Fruit fly (Drosophila melanogaster) whole organism, embryonic: Measurements from ENCODE around the gene rost.
A peak's percentile ranks its signal among the peaks of the same experiment; 100 is the strongest.

Source experiments
- BEAF-32 ChIP-seq: fragments of 200-800 bp; sonication (Bioruptor generic); optimal IDR thresholded peaks from 3 replicates; lab custom pipeline; 2017; ENCODE audit warnings: missing biosample characterization, missing genetic modification characterization, mild to moderate bottlenecking, moderate library complexity, missing genetic modification reagents
- CG10267 ChIP-seq: fragments of 200-800 bp; sonication (Bioruptor generic); optimal IDR thresholded peaks from 2 replicates; lab custom pipeline; 2018; ENCODE audit warnings: missing biosample characterization, mild to moderate bottlenecking, missing genetic modification characterization, moderate library complexity
- CG10274 ChIP-seq: fragments of 200-800 bp; sonication (Bioruptor generic); optimal IDR thresholded peaks from 3 replicates; lab custom pipeline; 2017; ENCODE audit warnings: missing biosample characterization, mild to moderate bottlenecking, missing genetic modification characterization
- CG11247 ChIP-seq: fragments of 200-800 bp; sonication (Bioruptor generic); IDR thresholded peaks from 2 replicates; pipeline ENCODE4 v1.3.6; 2022; ENCODE audit warnings: missing biosample characterization, missing genetic modification characterization
- CG11398 ChIP-seq: fragments of 200-800 bp; sonication (Bioruptor generic); optimal IDR thresholded peaks from 2 replicates; lab custom pipeline; 2016; ENCODE audit warnings: missing biosample characterization, missing genetic modification characterization
- CG11695 ChIP-seq: fragments of 200-800 bp; sonication (Bioruptor generic); IDR thresholded peaks from 3 replicates; pipeline ENCODE4 v1.3.6; 2022; ENCODE audit warnings: missing biosample characterization, missing genetic modification characterization
- CG11696 ChIP-seq: fragments of 200-800 bp; sonication (Bioruptor generic); IDR thresholded peaks from 2 replicates; pipeline ENCODE4 v1.3.6; 2022; ENCODE audit warnings: missing biosample characterization, missing genetic modification characterization
- CG13296 ChIP-seq: fragments of 200-800 bp; sonication (Bioruptor generic); optimal IDR thresholded peaks from 3 replicates; lab custom pipeline; 2018; ENCODE audit warnings: missing biosample characterization, mild to moderate bottlenecking, missing genetic modification characterization
- CG15601 ChIP-seq: fragments of 200-800 bp; sonication (Bioruptor generic); optimal IDR thresholded peaks from 3 replicates; lab custom pipeline; 2019; ENCODE audit warnings: missing biosample characterization, mild to moderate bottlenecking, missing genetic modification characterization, moderate library complexity
- CG1602 ChIP-seq: fragments of 200-800 bp; sonication (Bioruptor generic); optimal IDR thresholded peaks from 3 replicates; lab custom pipeline; 2016; ENCODE audit warnings: missing biosample characterization, missing genetic modification characterization
- CG2120 ChIP-seq: fragments of 200-800 bp; sonication (Bioruptor generic); optimal IDR thresholded peaks from 3 replicates; lab custom pipeline; 2016; ENCODE audit warnings: missing biosample characterization, missing genetic modification characterization
- CG2129 ChIP-seq: fragments of 200-800 bp; sonication (Bioruptor generic); IDR thresholded peaks from 2 replicates; pipeline ENCODE4 v1.3.6; 2022; ENCODE audit warnings: missing biosample characterization, missing genetic modification characterization; ENCODE audit not compliant: partially characterized antibody
- CG2202 ChIP-seq: fragments of 200-800 bp; sonication (Bioruptor generic); optimal IDR thresholded peaks from 2 replicates; lab custom pipeline; 2018; ENCODE audit warnings: missing biosample characterization, mild to moderate bottlenecking, missing genetic modification characterization
- CG2678 ChIP-seq: fragments of 200-800 bp; sonication (Bioruptor generic); optimal IDR thresholded peaks from 3 replicates; lab custom pipeline; 2019; ENCODE audit warnings: missing biosample characterization, mild to moderate bottlenecking, missing genetic modification characterization, moderate library complexity
- CG30403 ChIP-seq: fragments of 200-800 bp; sonication (Bioruptor generic); optimal IDR thresholded peaks from 3 replicates; lab custom pipeline; 2016; ENCODE audit warnings: missing biosample characterization, missing genetic modification characterization
- CG32532 ChIP-seq: fragments of 200-800 bp; sonication (Bioruptor generic); IDR thresholded peaks from 2 replicates; pipeline ENCODE4 v1.3.6; 2022; ENCODE audit warnings: missing biosample characterization, missing genetic modification characterization
- CG3281 ChIP-seq: fragments of 200-800 bp; sonication (Bioruptor generic); optimal IDR thresholded peaks from 3 replicates; lab custom pipeline; 2017; ENCODE audit warnings: missing biosample characterization, mild to moderate bottlenecking, missing genetic modification characterization
- CG7357 ChIP-seq: fragments of 200-800 bp; sonication (Bioruptor generic); IDR thresholded peaks from 3 replicates; pipeline ENCODE4 v1.3.6; 2022; ENCODE audit warnings: missing biosample characterization, missing genetic modification characterization
- CG7745 ChIP-seq: fragments of 200-800 bp; sonication (Bioruptor generic); optimal IDR thresholded peaks from 2 replicates; lab custom pipeline; 2018; ENCODE audit warnings: missing biosample characterization, mild to moderate bottlenecking, missing genetic modification characterization, moderate library complexity
- CG8290 ChIP-seq, 3 experiments: fragments of 200-800 bp; sonication (Bioruptor generic); optimal IDR thresholded peaks; 2 replicates each; lab custom pipeline; 2016 to 2019; ENCODE audit warnings: missing biosample characterization in 3 of 3, missing genetic modification characterization in 3 of 3, mild to moderate bottlenecking in 2 of 3, moderate library complexity in 1 of 3
- CG8478 ChIP-seq: fragments of >200 bp; optimal IDR thresholded peaks from 2 replicates; lab custom pipeline; 2018
- CG8944 ChIP-seq: fragments of 200-800 bp; sonication (Bioruptor generic); optimal IDR thresholded peaks from 3 replicates; lab custom pipeline; 2016; ENCODE audit warnings: missing biosample characterization, missing genetic modification characterization
- CHES-1-like ChIP-seq: fragments of 200-800 bp; sonication (Bioruptor generic); optimal IDR thresholded peaks from 2 replicates; lab custom pipeline; 2016; ENCODE audit warnings: missing biosample characterization, missing genetic modification characterization
- CTCF ChIP-seq: fragments of 200-800 bp; sonication (Bioruptor generic); optimal IDR thresholded peaks from 2 replicates; lab custom pipeline; 2017; ENCODE audit warnings: missing biosample characterization, mild to moderate bottlenecking, missing genetic modification characterization, moderate library complexity
- Dip2 ChIP-seq: fragments of 200-800 bp; sonication (Bioruptor generic); IDR thresholded peaks from 2 replicates; pipeline ENCODE4 v1.3.6; 2022; ENCODE audit warnings: missing biosample characterization, missing genetic modification characterization
- NC2β ChIP-seq: fragments of 200-800 bp; sonication (Bioruptor generic); optimal IDR thresholded peaks from 2 replicates; lab custom pipeline; 2016; ENCODE audit warnings: missing biosample characterization, missing genetic modification characterization
- PHDP ChIP-seq: fragments of 200-800 bp; sonication (Bioruptor generic); optimal IDR thresholded peaks from 3 replicates; lab custom pipeline; 2018; ENCODE audit warnings: missing biosample characterization, mild to moderate bottlenecking, missing genetic modification characterization, moderate library complexity
- Poxn ChIP-seq: fragments of 200-800 bp; sonication (Bioruptor generic); IDR thresholded peaks from 2 replicates; pipeline ENCODE4 v1.3.6; 2022; ENCODE audit warnings: missing biosample characterization, missing genetic modification characterization
- Scr ChIP-seq: fragments of 200-800 bp; sonication (Bioruptor generic); IDR thresholded peaks from 2 replicates; pipeline ENCODE4 v1.3.6; 2022; ENCODE audit warnings: missing biosample characterization, missing genetic modification characterization; ENCODE audit not compliant: partially characterized antibody
- Sox102F ChIP-seq: fragments of 200-800 bp; sonication (Bioruptor generic); optimal IDR thresholded peaks from 2 replicates; lab custom pipeline; 2018; ENCODE audit warnings: missing biosample characterization, mild to moderate bottlenecking, missing genetic modification characterization, moderate library complexity
- ab ChIP-seq: fragments of 200-800 bp; sonication (Bioruptor generic); optimal IDR thresholded peaks from 2 replicates; lab custom pipeline; 2016; ENCODE audit warnings: missing biosample characterization, missing genetic modification characterization
- ase ChIP-seq: fragments of 200-800 bp; sonication (Bioruptor generic); IDR thresholded peaks from 3 replicates; pipeline ENCODE4 v1.3.6; 2022; ENCODE audit warnings: missing biosample characterization, missing genetic modification characterization
- bigmax ChIP-seq: fragments of 200-800 bp; sonication (Bioruptor generic); optimal IDR thresholded peaks from 2 replicates; lab custom pipeline; 2018; ENCODE audit warnings: missing biosample characterization, mild to moderate bottlenecking, missing genetic modification characterization
- cg ChIP-seq: fragments of 200-800 bp; sonication (Bioruptor generic); optimal IDR thresholded peaks from 3 replicates; lab custom pipeline; 2019; ENCODE audit warnings: missing biosample characterization, mild to moderate bottlenecking, missing genetic modification characterization, moderate library complexity
- dmrt11E ChIP-seq: fragments of 200-800 bp; sonication (Bioruptor generic); optimal IDR thresholded peaks from 3 replicates; lab custom pipeline; 2018; ENCODE audit warnings: missing biosample characterization, mild to moderate bottlenecking, missing genetic modification characterization, moderate library complexity
- en ChIP-seq: fragments of 200-800 bp; sonication (Bioruptor generic); optimal IDR thresholded peaks from 2 replicates; lab custom pipeline; 2016; ENCODE audit warnings: missing biosample characterization, missing genetic modification characterization
- eve ChIP-seq, 2 experiments: fragments of >200 bp; optimal IDR thresholded peaks; 2 replicates each; lab custom pipeline; 2017; ENCODE audit warnings: missing biosample characterization in 2 of 2, missing genetic modification characterization in 2 of 2
- fru ChIP-seq: fragments of >200 bp; optimal IDR thresholded peaks from 2 replicates; lab custom pipeline; 2017
- gcm ChIP-seq: fragments of 200-800 bp; sonication (Bioruptor generic); optimal IDR thresholded peaks from 2 replicates; lab custom pipeline; 2019; ENCODE audit warnings: missing biosample characterization, mild to moderate bottlenecking, missing genetic modification characterization, moderate library complexity
- grau ChIP-seq: fragments of 200-800 bp; optimal IDR thresholded peaks from 3 replicates; lab custom pipeline; 2019; ENCODE audit warnings: missing biosample characterization, mild to moderate bottlenecking, missing genetic modification characterization, moderate library complexity
- insv ChIP-seq, 2 experiments: fragments of 200-800 bp; sonication (Bioruptor generic); optimal IDR thresholded peaks; 3 replicates each; lab custom pipeline; 2016 to 2018; ENCODE audit warnings: missing biosample characterization in 2 of 2, missing genetic modification characterization in 2 of 2
- luna ChIP-seq: fragments of 200-800 bp; sonication (Bioruptor generic); optimal IDR thresholded peaks from 2 replicates; lab custom pipeline; 2016; ENCODE audit warnings: missing biosample characterization, missing genetic modification characterization
- otp ChIP-seq: fragments of 200-800 bp; sonication (Bioruptor generic); IDR thresholded peaks from 3 replicates; pipeline ENCODE4, ENCODE4 v1.3.6; 2022; ENCODE audit warnings: missing biosample characterization, missing genetic modification characterization
- pnt ChIP-seq: fragments of 200-800 bp; sonication (Bioruptor generic); optimal IDR thresholded peaks from 3 replicates; lab custom pipeline; 2016; ENCODE audit warnings: missing biosample characterization, missing genetic modification characterization
- pros ChIP-seq: fragments of 200-800 bp; sonication (Bioruptor generic); optimal IDR thresholded peaks from 3 replicates; lab custom pipeline; 2019; ENCODE audit warnings: missing biosample characterization, mild to moderate bottlenecking, missing genetic modification characterization, moderate library complexity
- row ChIP-seq: fragments of 200-800 bp; sonication (Bioruptor generic); IDR thresholded peaks from 3 replicates; pipeline ENCODE4 v1.3.6; 2022; ENCODE audit warnings: missing biosample characterization, missing genetic modification characterization
- run ChIP-seq: fragments of 200-800 bp; sonication (Bioruptor generic); optimal IDR thresholded peaks from 3 replicates; lab custom pipeline; 2018; ENCODE audit warnings: missing biosample characterization, mild to moderate bottlenecking, missing genetic modification characterization
- tin ChIP-seq: fragments of 200-800 bp; sonication (Bioruptor generic); optimal IDR thresholded peaks from 3 replicates; lab custom pipeline; 2016; ENCODE audit warnings: missing biosample characterization, missing genetic modification characterization
- ttk ChIP-seq: fragments of 200-800 bp; sonication (Bioruptor generic); IDR thresholded peaks from 2 replicates; pipeline ENCODE4 v2.1.2; 2022; ENCODE audit warnings: missing biosample characterization, missing genetic modification characterization
- tup ChIP-seq: fragments of 200-800 bp; sonication (Bioruptor generic); optimal IDR thresholded peaks from 2 replicates; lab custom pipeline; 2016; ENCODE audit warnings: missing biosample characterization, mild to moderate bottlenecking, missing genetic modification characterization, moderate library complexity
- twi ChIP-seq: fragments of 200-800 bp; optimal IDR thresholded peaks from 2 replicates; lab custom pipeline; 2019; ENCODE audit warnings: missing biosample characterization, mild to moderate bottlenecking, missing genetic modification characterization, moderate library complexity
- zen2 ChIP-seq: fragments of 200-800 bp; sonication (Bioruptor generic); IDR thresholded peaks from 3 replicates; pipeline ENCODE4 v1.3.6; 2022; ENCODE audit warnings: missing biosample characterization, missing genetic modification characterization; ENCODE audit not compliant: partially characterized antibody

rost gene

dm6 chr2L:8943110-8943509 lies 46.2 kb downstream of the rost start, which contains the start of gene CG9515 (continued):
- TF ChIP-seq CG7357 (GFP tag; lab: Robert Waterston, UW) (no peak), CHES-1-like (GFP tag; lab: Kevin White, UChicago) (no peak), pnt (GFP tag; lab: Kevin White, UChicago) (no peak), CG11695 (no peak), tup (GFP tag; lab: Kevin White, UChicago) (no peak), CG7745 (tag; lab: Kevin White, UChicago) (no peak), luna (no peak), CG11247 (GFP tag; lab: Robert Waterston, UW) (no peak), NC2β (GFP tag; lab: Kevin White, UChicago) (no peak), Poxn (GFP tag; lab: Robert Waterston, UW) (no peak), run (tag; lab: Kevin White, UChicago) (no peak), otp (no peak), zen2 (GFP tag; lab: Robert Waterston, UW) (peak; percentile 96), cg (GFP tag; lab: Kevin White, UChicago) (no peak), CG15601 (no peak), en (GFP tag; lab: Kevin White, UChicago) (no peak), Sox102F (GFP tag; lab: Kevin White, UChicago) (no peak), CG2202 (tag; lab: Kevin White, UChicago) (no peak), row (no peak; the same call in 2 of the 3 replicates), CG32532 (GFP tag; lab: Robert Waterston, UW) (0 out of 2 replicates have a peak, but pooled peaks have one; percentile 8), CG1602 (no peak), dmrt11E (tag; lab: Kevin White, UChicago) (no peak), fru (no peak), PHDP (tag; lab: Kevin White, UChicago) (peak; percentile 15), Scr (peak; percentile 71), CG2678 (no peak), CG10267 (tag; lab: Kevin White, UChicago) (peak; percentile 22), tin (GFP tag; lab: Kevin White, UChicago) (no peak), CG13296 (GFP tag; lab: Kevin White, UChicago) (no peak), CTCF (peak; percentile 31), BEAF-32 (GFP tag; lab: Kevin White, UChicago) (peak; percentile 59), pros (no peak), CG2129 (GFP tag; lab: Robert Waterston, UW) (peak; percentile 56; the same call in 1 of the 2 replicates), grau (peak; percentile 21), CG11398 (GFP tag; lab: Kevin White, UChicago) (no peak), gcm (GFP tag; lab: Kevin White, UChicago) (peak; percentile 10), CG30403 (GFP tag; lab: Kevin White, UChicago) (no peak), eve (GFP tag; optimal IDR thresholded peaks at IDR 0.05; lab: Kevin White, UChicago) (peak in 1 of 2 experiments; percentile 17), CG8944 (GFP tag; lab: Kevin White, UChicago) (no peak), CG11696 (GFP tag; lab: Robert Waterston, UW) (no peak), CG8478 (lab: Kevin White, UChicago) (no peak), CG10274 (GFP tag; lab: Kevin White, UChicago) (no peak), CG2120 (GFP tag; lab: Kevin White, UChicago) (peak; percentile 24), ase (GFP tag; lab: Robert Waterston, UW) (no peak), Dip2 (GFP tag; lab: Robert Waterston, UW) (no peak), CG8290 (GFP tag; optimal IDR thresholded peaks at IDR 0.05; lab: Kevin White, UChicago) (no peak), CG8290 (tag; optimal IDR thresholded peaks at IDR 0.05; lab: Kevin White, UChicago) (peak in 1 of 2 experiments; percentile 52), CG3281 (GFP tag; lab: Kevin White, UChicago) (no peak), insv (GFP tag; optimal IDR thresholded peaks at IDR 0.05; lab: Kevin White, UChicago) (peak in 1 of 2 experiments; percentile 21), ab (no peak), bigmax (GFP tag; lab: Kevin White, UChicago) (no peak), twi (tag; lab: Kevin White, UChicago) (peak; percentile 38), ttk (no peak)
